Worm (Caenorhabditis elegans): Measurements from ENCODE around the gene ttr-27.

- TF ChIP-seq egl-5 (tag; optimal IDR thresholded peaks at IDR 0.05) (no peak), egl-27 (tag; optimal IDR thresholded peaks at IDR 0.05) (no peak), aly-2 (tag; optimal IDR thresholded peaks at IDR 0.05) (no peak), unc-62 (GFP tag; optimal IDR thresholded peaks at IDR 0.05) (no peak), mdl-1 (tag; optimal IDR thresholded peaks at IDR 0.05) (no peak), tbx-2 (tag; optimal IDR thresholded peaks at IDR 0.05) (no peak), snpc-4 (tag; optimal IDR thresholded peaks at IDR 0.05) (no peak), ztf-11 (tag; optimal IDR thresholded peaks at IDR 0.05) (no peak)
Observed at ce11 chrV:12881396-12881795, 22.5 kb downstream of the ttr-27 start.

All from whole organism, L3 larva.